Worm (Caenorhabditis elegans) whole organism, L4 larva: Measurements from ENCODE around the gene T04C12.1.

Experiments used
- nhr-237 ChIP-seq: sonication (generic microtip); optimal IDR thresholded peaks from 2 replicates; lab custom pipeline; 2017; ENCODE audit warnings: missing biosample characterization, missing genetic modification characterization
- nhr-42 ChIP-seq: fragments of 200-800 bp; sonication (Bioruptor generic); IDR thresholded peaks from 2 replicates; pipeline ENCODE4 v1.3.6; 2022; ENCODE audit warnings: missing genetic modification characterization, missing compliant biosample characterization
- nhr-76 ChIP-seq: fragments of 150-350 bp; optimal IDR thresholded peaks from 2 replicates; lab custom pipeline; 2014; ENCODE audit warnings: missing biosample characterization, missing genetic modification characterization
- unc-62 ChIP-seq, 3 experiments: fragments of 150-350 bp in 1 of 3; sonication (generic microtip); optimal IDR thresholded peaks in 2 of 3; peaks in 1 of 3; 1 replicate in 1 of 3; 2 replicates in 2 of 3; lab custom pipeline; 2014 to 2017; ENCODE audit warnings: missing biosample characterization in 3 of 3, missing genetic modification characterization in 3 of 3, missing genetic modification reagents in 3 of 3, missing genotype in 1 of 3
- vab-7 ChIP-seq: fragments of 200-800 bp; sonication (Bioruptor generic); IDR thresholded peaks from 2 replicates; pipeline ENCODE4 v1.3.6; 2022; ENCODE audit warnings: missing genetic modification reagents, missing genetic modification characterization, missing compliant biosample characterization
- ztf-11 ChIP-seq: fragments of 150-350 bp; optimal IDR thresholded peaks from 2 replicates; lab custom pipeline; 2014; ENCODE audit warnings: missing biosample characterization, missing genetic modification characterization

- TF ChIP-seq nhr-42 (GFP tag; lab: Robert Waterston, UW) (no peak), unc-62 (GFP tag; optimal IDR thresholded peaks at IDR 0.05 in 1 of 2; lab: Kevin White, UChicago) (peak in 1 of 2 experiments; percentile 74), unc-62 (tag; optimal IDR thresholded peaks at IDR 0.05; lab: Kevin White, UChicago) (no peak), nhr-237 (no peak), vab-7 (GFP tag; lab: Robert Waterston, UW) (no peak), ztf-11 (tag; lab: Kevin White, UChicago) (no peak), nhr-76 (no peak)
Measured at ce11 chrV:11034748-11035147, 24.3 kb downstream of the T04C12.1 start, which contains the start of gene pptr-2.
